Fruit fly (Drosophila melanogaster): Measurements from ENCODE around the gene CG14995.

The CG14995 gene

DNA sequence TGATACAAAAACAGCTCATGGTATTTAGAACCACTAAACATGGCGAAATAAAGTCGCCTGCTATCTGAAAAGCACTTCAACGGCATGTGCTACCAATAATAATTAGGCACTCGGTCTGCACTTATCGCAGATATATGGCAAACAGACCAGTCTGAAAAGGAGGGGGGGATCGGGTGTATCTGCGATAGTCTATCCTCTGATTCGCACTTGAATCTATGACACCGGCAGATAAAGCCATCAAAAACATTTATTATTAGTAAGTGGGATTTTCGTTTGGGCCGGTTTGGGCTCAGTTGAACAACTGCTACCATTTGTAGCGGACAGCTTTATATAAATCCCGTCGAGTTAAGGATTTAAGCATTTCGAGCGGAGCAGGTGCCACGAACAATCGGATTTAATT lies 15.8 kb downstream of the CG14995 start, which contains the start of gene CG14989:
Gene CG14989, plus strand, starts transcription at position 301 of the 400 bp plus-strand sequence.
- TF ChIP-seq fkh (GFP tag; optimal IDR thresholded peaks at IDR 0.05) (no peak), CG6808 (GFP tag; optimal IDR thresholded peaks at IDR 0.05) (no peak)

DNA sequence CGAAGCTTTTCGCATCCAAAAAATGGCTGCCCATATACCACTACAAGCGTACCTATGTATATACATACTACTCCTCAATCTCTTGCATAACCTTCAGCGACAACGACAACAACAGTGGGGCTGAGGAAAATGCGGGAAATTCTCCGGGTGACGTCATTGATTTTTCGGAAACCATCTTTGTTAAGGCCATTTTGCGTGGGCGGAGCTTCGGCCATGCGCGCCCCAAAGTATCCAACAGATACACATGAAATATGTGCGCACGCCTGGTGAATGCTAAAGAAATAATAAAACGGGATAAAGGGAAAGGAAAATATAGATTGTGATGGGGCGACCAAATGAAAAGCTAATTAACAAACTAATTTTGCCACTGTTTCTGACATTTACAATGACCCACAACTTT lies 17.2 kb downstream of the CG14995 start:
- TF ChIP-seq Ets96B (tag; optimal IDR thresholded peaks at IDR 0.05): no peak

- TF ChIP-seq Ets21C (GFP tag; optimal IDR thresholded peaks at IDR 0.05) (no peak), Gug (GFP tag; IDR thresholded peaks at IDR 0.05) (no peak), spab (GFP tag; optimal IDR thresholded peaks at IDR 0.05) (no peak), esn (GFP tag; optimal IDR thresholded peaks at IDR 0.05) (no peak)
Observed at dm6 chr3L:4083442-4083841, 19.6 kb downstream of the CG14995 start.

DNA sequence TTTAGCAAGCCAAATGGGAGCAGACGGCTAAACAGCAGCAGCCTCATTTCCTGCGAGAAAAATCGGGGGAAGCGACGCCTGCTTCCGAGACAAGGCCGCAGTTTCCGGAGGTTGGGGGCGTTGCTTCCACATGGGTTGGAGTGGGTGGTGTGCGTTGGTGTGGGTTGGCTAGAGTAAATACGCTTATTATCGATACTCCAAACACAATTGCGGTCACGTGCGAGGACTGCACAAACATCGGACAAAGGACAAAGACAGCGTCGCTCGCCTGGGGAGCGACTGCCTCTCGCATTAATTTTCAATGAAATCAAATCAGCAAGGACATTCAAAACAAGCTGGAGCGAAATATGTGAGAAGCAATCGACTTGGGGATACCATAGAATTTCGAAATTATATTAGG lies 21.8 kb downstream of the CG14995 start:
- TF ChIP-seq Eip78C (GFP tag): no peak
- no peak for TF ChIP-seq fd85E (GFP tag; optimal IDR thresholded peaks at IDR 0.05)
- TF ChIP-seq CG11902 (GFP tag; optimal IDR thresholded peaks at IDR 0.05): no peak
- no peak for TF ChIP-seq Met (GFP tag; optimal IDR thresholded peaks at IDR 0.05)
- no peak for TF ChIP-seq Blimp-1 (GFP tag; optimal IDR thresholded peaks at IDR 0.05)
- no peak for TF ChIP-seq CG15336 (GFP tag; IDR thresholded peaks at IDR 0.05)
- TF ChIP-seq Sox14 (GFP tag; optimal IDR thresholded peaks at IDR 0.05): no peak
- TF ChIP-seq eg (GFP tag; IDR thresholded peaks at IDR 0.05): no peak

- TF ChIP-seq CG3032 (tag; optimal IDR thresholded peaks at IDR 0.05) (no peak), Ets96B (tag; optimal IDR thresholded peaks at IDR 0.05) (no peak), Eip93F (GFP tag; optimal IDR thresholded peaks at IDR 0.05) (no peak), Met (GFP tag; optimal IDR thresholded peaks at IDR 0.05) (no peak), CG1621 (tag; optimal IDR thresholded peaks at IDR 0.05) (no peak), CG6854 (GFP tag; optimal IDR thresholded peaks at IDR 0.05) (no peak), Lpt (GFP tag; optimal IDR thresholded peaks at IDR 0.05) (no peak), dac (GFP tag; optimal IDR thresholded peaks at IDR 0.05) (no peak), Sox15 (GFP tag; optimal IDR thresholded peaks at IDR 0.05) (no peak), achi (GFP tag; optimal IDR thresholded peaks at IDR 0.05) (no peak), svp (GFP tag) (no peak), fd59A (GFP tag; optimal IDR thresholded peaks at IDR 0.05) (no peak), CG8319 (GFP tag; optimal IDR thresholded peaks at IDR 0.05) (no peak), lz (GFP tag; optimal IDR thresholded peaks at IDR 0.05) (no peak), net (GFP tag; optimal IDR thresholded peaks at IDR 0.05) (no peak)
Observed at dm6 chr3L:4080278-4080677, 22.8 kb downstream of the CG14995 start.

dm6 chr3L:4076907-4077306 lies 26.1 kb downstream of the CG14995 start:
- TF ChIP-seq topi (GFP tag; optimal IDR thresholded peaks at IDR 0.05) (no peak), CG8119 (GFP tag; IDR thresholded peaks at IDR 0.05) (no peak), Sox102F (GFP tag; optimal IDR thresholded peaks at IDR 0.05) (no peak), Sox15 (GFP tag; optimal IDR thresholded peaks at IDR 0.05) (no peak), Ets21C (GFP tag; optimal IDR thresholded peaks at IDR 0.05) (no peak), eg (GFP tag; IDR thresholded peaks at IDR 0.05) (no peak), CG16779 (tag; optimal IDR thresholded peaks at IDR 0.05) (no peak), CG3919 (GFP tag; optimal IDR thresholded peaks at IDR 0.05) (no peak)
